Fruit fly (Drosophila melanogaster) whole organism, embryonic: ENCODE results near the gene Mrm2.

Experiments
- CG10431 ChIP-seq: fragments of 200-800 bp; sonication (Bioruptor generic); optimal IDR thresholded peaks from 3 replicates; lab custom pipeline; 2018; ENCODE audit warnings: missing biosample characterization, mild to moderate bottlenecking, missing genetic modification characterization
- CG11093 ChIP-seq: fragments of 200-800 bp; sonication (Bioruptor generic); IDR thresholded peaks from 3 replicates; pipeline ENCODE4 v1.3.6; 2022; ENCODE audit warnings: missing biosample characterization, missing genetic modification characterization
- CG12155 ChIP-seq: fragments of 200-800 bp; sonication (Bioruptor generic); optimal IDR thresholded peaks from 3 replicates; lab custom pipeline; 2016; ENCODE audit warnings: missing biosample characterization, missing genetic modification characterization
- CG14050 ChIP-seq: fragments of 200-800 bp; sonication (Bioruptor generic); IDR thresholded peaks from 3 replicates; pipeline ENCODE4 v1.3.6; 2022; ENCODE audit warnings: missing biosample characterization, missing genetic modification characterization
- CG14667 ChIP-seq: fragments of 200-800 bp; sonication (Bioruptor generic); IDR thresholded peaks from 2 replicates; pipeline ENCODE4 v1.3.6; 2022; ENCODE audit warnings: missing biosample characterization, missing genetic modification characterization
- CG15011 ChIP-seq: fragments of 200-800 bp; sonication (Bioruptor generic); optimal IDR thresholded peaks from 3 replicates; lab custom pipeline; 2018; ENCODE audit warnings: missing biosample characterization, mild to moderate bottlenecking, missing genetic modification characterization
- CG2129 ChIP-seq: fragments of 200-800 bp; sonication (Bioruptor generic); IDR thresholded peaks from 2 replicates; pipeline ENCODE4 v1.3.6; 2022; ENCODE audit warnings: missing biosample characterization, missing genetic modification characterization; ENCODE audit not compliant: partially characterized antibody
- CG2889 ChIP-seq: fragments of 200-800 bp; sonication (Bioruptor generic); IDR thresholded peaks from 3 replicates; pipeline ENCODE4 v1.3.6; 2022; ENCODE audit warnings: missing biosample characterization, missing genetic modification characterization
- CG31441 ChIP-seq: fragments of 200-800 bp; sonication (Bioruptor generic); IDR thresholded peaks from 2 replicates; pipeline ENCODE4 v1.3.6; 2022; ENCODE audit warnings: missing biosample characterization, missing genetic modification characterization
- CG32532 ChIP-seq: fragments of 200-800 bp; sonication (Bioruptor generic); IDR thresholded peaks from 2 replicates; pipeline ENCODE4 v1.3.6; 2022; ENCODE audit warnings: missing biosample characterization, missing genetic modification characterization
- CG43689 ChIP-seq: fragments of 200-800 bp; sonication (Bioruptor generic); IDR thresholded peaks from 2 replicates; pipeline ENCODE4 v1.3.6; 2022; ENCODE audit warnings: missing biosample characterization, missing genetic modification characterization
- CG5245 ChIP-seq: fragments of 200-800 bp; sonication (Bioruptor generic); optimal IDR thresholded peaks from 3 replicates; lab custom pipeline; 2016; ENCODE audit warnings: missing biosample characterization, missing genetic modification characterization
- CG5953 ChIP-seq: fragments of 200-800 bp; sonication (Bioruptor generic); IDR thresholded peaks from 2 replicates; pipeline ENCODE4 v1.3.6; 2022; ENCODE audit warnings: missing biosample characterization, missing genetic modification characterization
- CG6683 ChIP-seq: fragments of 200-800 bp; sonication (Bioruptor generic); optimal IDR thresholded peaks from 2 replicates; lab custom pipeline; 2017; ENCODE audit warnings: missing biosample characterization, mild to moderate bottlenecking, missing genetic modification characterization, missing genetic modification reagents
- CG6765 ChIP-seq: fragments of 200-800 bp; sonication (Bioruptor generic); optimal IDR thresholded peaks from 3 replicates; lab custom pipeline; 2017; ENCODE audit warnings: missing biosample characterization, mild to moderate bottlenecking, missing genetic modification characterization
- CG7271 ChIP-seq: fragments of 200-800 bp; sonication (Bioruptor generic); optimal IDR thresholded peaks from 2 replicates; lab custom pipeline; 2018; ENCODE audit warnings: missing biosample characterization, mild to moderate bottlenecking, missing genetic modification characterization, moderate library complexity
- CG7556 ChIP-seq: fragments of 200-800 bp; sonication (Bioruptor generic); optimal IDR thresholded peaks from 2 replicates; lab custom pipeline; 2017; ENCODE audit warnings: missing biosample characterization, mild to moderate bottlenecking, missing genetic modification characterization
- CG9437 ChIP-seq: fragments of 200-800 bp; sonication (Bioruptor generic); optimal IDR thresholded peaks from 2 replicates; lab custom pipeline; 2018; ENCODE audit warnings: missing biosample characterization, mild to moderate bottlenecking, missing genetic modification characterization
- CG9797 ChIP-seq: fragments of 200-800 bp; sonication (Bioruptor generic); optimal IDR thresholded peaks from 3 replicates; lab custom pipeline; 2018; ENCODE audit warnings: missing biosample characterization, mild to moderate bottlenecking, missing genetic modification characterization
- CG9817 ChIP-seq: fragments of 200-800 bp; sonication (Bioruptor generic); optimal IDR thresholded peaks from 2 replicates; lab custom pipeline; 2018; ENCODE audit warnings: missing biosample characterization, mild to moderate bottlenecking, missing genetic modification characterization, moderate library complexity
- D19A ChIP-seq: fragments of 200-800 bp; optimal IDR thresholded peaks from 3 replicates; lab custom pipeline; 2019; ENCODE audit warnings: missing biosample characterization, mild to moderate bottlenecking, missing genetic modification characterization, moderate library complexity
- Dip2 ChIP-seq: fragments of 200-800 bp; sonication (Bioruptor generic); IDR thresholded peaks from 2 replicates; pipeline ENCODE4 v1.3.6; 2022; ENCODE audit warnings: missing biosample characterization, missing genetic modification characterization
- Ets97D ChIP-seq: fragments of 200-800 bp; sonication (Bioruptor generic); optimal IDR thresholded peaks from 3 replicates; lab custom pipeline; 2016; ENCODE audit warnings: missing biosample characterization, missing genetic modification characterization
- GATAe ChIP-seq: fragments of 200-800 bp; sonication (Bioruptor generic); conservative IDR thresholded peaks from 2 replicates; pipeline ENCODE4 v1.3.6; 2022; ENCODE audit warnings: missing biosample characterization, missing genetic modification characterization
- HLH3B ChIP-seq: fragments of 200-800 bp; sonication (Bioruptor generic); IDR thresholded peaks from 2 replicates; pipeline ENCODE4 v1.3.6; 2022; ENCODE audit warnings: missing biosample characterization, missing genetic modification characterization
- Ravus ChIP-seq: fragments of 200-800 bp; sonication (Bioruptor generic); IDR thresholded peaks from 2 replicates; pipeline ENCODE4 v1.3.6; 2022; ENCODE audit warnings: missing biosample characterization, missing genetic modification characterization
- Usf ChIP-seq: fragments of 200-800 bp; sonication (Bioruptor generic); optimal IDR thresholded peaks from 2 replicates; lab custom pipeline; 2017; ENCODE audit warnings: missing genotype, missing biosample characterization, missing genetic modification characterization
- ase ChIP-seq: fragments of 200-800 bp; sonication (Bioruptor generic); IDR thresholded peaks from 3 replicates; pipeline ENCODE4 v1.3.6; 2022; ENCODE audit warnings: missing biosample characterization, missing genetic modification characterization
- bab2 ChIP-seq: fragments of 200-800 bp; sonication (Bioruptor generic); optimal IDR thresholded peaks from 2 replicates; lab custom pipeline; 2016; ENCODE audit warnings: missing biosample characterization, missing genetic modification characterization
- bigmax ChIP-seq: fragments of 200-800 bp; sonication (Bioruptor generic); optimal IDR thresholded peaks from 2 replicates; lab custom pipeline; 2018; ENCODE audit warnings: missing biosample characterization, mild to moderate bottlenecking, missing genetic modification characterization
- cad ChIP-seq: fragments of >200 bp; optimal IDR thresholded peaks from 2 replicates; lab custom pipeline; 2017; ENCODE audit warnings: missing biosample characterization, missing genetic modification characterization
- chm ChIP-seq: fragments of 200-800 bp; sonication (Bioruptor generic); IDR thresholded peaks from 2 replicates; pipeline ENCODE4 v1.3.6; 2022; ENCODE audit warnings: missing biosample characterization, missing genetic modification characterization
- crc ChIP-seq: fragments of 200-800 bp; sonication (Bioruptor generic); optimal IDR thresholded peaks from 2 replicates; lab custom pipeline; 2016; ENCODE audit warnings: missing biosample characterization, missing genetic modification characterization
- croc ChIP-seq: fragments of 200-800 bp; sonication (Bioruptor generic); conservative IDR thresholded peaks from 3 replicates; pipeline ENCODE4 v1.3.6; 2022; ENCODE audit warnings: missing biosample characterization, missing genetic modification characterization
- danr ChIP-seq: fragments of 200-800 bp; sonication (Bioruptor generic); IDR thresholded peaks from 2 replicates; pipeline ENCODE4 v1.3.6; 2022; ENCODE audit warnings: missing biosample characterization, missing genetic modification characterization
- exex ChIP-seq: fragments of 200-800 bp; sonication (Bioruptor generic); optimal IDR thresholded peaks from 4 replicates; lab custom pipeline; 2018; ENCODE audit warnings: missing biosample characterization, mild to moderate bottlenecking, missing genetic modification characterization, moderate library complexity
- fd64A ChIP-seq: fragments of 200-800 bp; sonication (Bioruptor generic); optimal IDR thresholded peaks from 3 replicates; lab custom pipeline; 2018; ENCODE audit warnings: missing biosample characterization, mild to moderate bottlenecking, missing genetic modification characterization
- fd96Cb ChIP-seq: fragments of 200-800 bp; sonication (Bioruptor generic); optimal IDR thresholded peaks from 2 replicates; lab custom pipeline; 2018; ENCODE audit warnings: missing biosample characterization, mild to moderate bottlenecking, missing genetic modification characterization, moderate library complexity
- klu ChIP-seq: fragments of 200-800 bp; sonication (Bioruptor generic); IDR thresholded peaks from 2 replicates; pipeline ENCODE4 v1.3.6; 2022; ENCODE audit warnings: missing biosample characterization, missing genetic modification characterization
- kni ChIP-seq: fragments of 200-800 bp; sonication (Bioruptor generic); optimal IDR thresholded peaks from 3 replicates; lab custom pipeline; 2017; ENCODE audit warnings: mild to moderate bottlenecking, missing biosample characterization, missing genetic modification reagents, missing genetic modification characterization
- mirr ChIP-seq: fragments of 200-800 bp; sonication (Bioruptor generic); optimal IDR thresholded peaks from 3 replicates; lab custom pipeline; 2018; ENCODE audit warnings: missing biosample characterization, mild to moderate bottlenecking, missing genetic modification characterization
- mld ChIP-seq: fragments of 200-800 bp; sonication (Bioruptor generic); IDR thresholded peaks from 3 replicates; pipeline ENCODE4 v1.3.6; 2022; ENCODE audit warnings: missing biosample characterization, missing genetic modification characterization; ENCODE audit not compliant: partially characterized antibody
- run ChIP-seq: fragments of 200-800 bp; sonication (Bioruptor generic); optimal IDR thresholded peaks from 3 replicates; lab custom pipeline; 2018; ENCODE audit warnings: missing biosample characterization, mild to moderate bottlenecking, missing genetic modification characterization
- sisA ChIP-seq: fragments of 200-800 bp; sonication (Bioruptor generic); IDR thresholded peaks from 2 replicates; pipeline ENCODE4 v1.3.6; 2022; ENCODE audit warnings: missing biosample characterization, missing genetic modification characterization
- sqz ChIP-seq: fragments of 200-800 bp; sonication (Bioruptor generic); optimal IDR thresholded peaks from 3 replicates; lab custom pipeline; 2018; ENCODE audit warnings: missing biosample characterization, mild to moderate bottlenecking, missing genetic modification characterization
- tin ChIP-seq: fragments of 200-800 bp; sonication (Bioruptor generic); optimal IDR thresholded peaks from 3 replicates; lab custom pipeline; 2016; ENCODE audit warnings: missing biosample characterization, missing genetic modification characterization
- toy ChIP-seq: fragments of 200-800 bp; sonication (Bioruptor generic); IDR thresholded peaks from 2 replicates; pipeline ENCODE4 v1.3.6; 2022; ENCODE audit warnings: missing biosample characterization, missing genetic modification characterization
- vnd ChIP-seq: fragments of 200-800 bp; sonication (Bioruptor generic); IDR thresholded peaks from 3 replicates; pipeline ENCODE4 v1.3.6; 2022; ENCODE audit warnings: missing biosample characterization, missing genetic modification characterization; ENCODE audit not compliant: partially characterized antibody
- vvl ChIP-seq: fragments of 200-800 bp; sonication (Bioruptor generic); IDR thresholded peaks from 2 replicates; pipeline ENCODE4 v1.3.6; 2022; ENCODE audit warnings: missing biosample characterization, missing genetic modification characterization
- wor ChIP-seq: fragments of 200-800 bp; sonication (Bioruptor generic); IDR thresholded peaks from 2 replicates; pipeline ENCODE4 v1.3.6; 2022; ENCODE audit warnings: missing biosample characterization, missing genetic modification characterization
- zfh1 ChIP-seq: fragments of 200-800 bp; sonication (Bioruptor generic); IDR thresholded peaks from 3 replicates; pipeline ENCODE4 v1.3.6; 2022; ENCODE audit warnings: missing biosample characterization, missing genetic modification characterization

Mrm2 gene

dm6 chr3R:19889603-19890187 is 28.3 kb downstream of the Mrm2 start (continued):
- TF ChIP-seq CG9797 (GFP tag; lab: Kevin White, UChicago): no peak
- TF ChIP-seq CG31441 (GFP tag; lab: Robert Waterston, UW): peak; percentile 77
- peak; percentile 76 for TF ChIP-seq CG6765 (GFP tag; lab: Kevin White, UChicago)
- peak; percentile 9 for TF ChIP-seq Ravus (GFP tag; lab: Robert Waterston, UW)
- peak; percentile 65 for TF ChIP-seq CG15011 (GFP tag; lab: Kevin White, UChicago)
- peak; percentile 73 for TF ChIP-seq CG9817 (tag; lab: Kevin White, UChicago)
- TF ChIP-seq HLH3B (GFP tag; lab: Robert Waterston, UW): peak; percentile 37; the same call in 1 of the 2 replicates
- no peak for TF ChIP-seq sisA (GFP tag; lab: Robert Waterston, UW)
- peak; percentile 16 for TF ChIP-seq fd64A (GFP tag; lab: Kevin White, UChicago)
- TF ChIP-seq CG11093 (GFP tag; lab: Robert Waterston, UW): 0 out of 3 replicates have a peak, but pooled peaks have one; percentile 35
- TF ChIP-seq CG7271 (tag; lab: Kevin White, UChicago): no peak
- TF ChIP-seq sqz: peak; percentile 47
- TF ChIP-seq CG12155 (GFP tag; lab: Kevin White, UChicago): peak; percentile 57
- TF ChIP-seq vnd (GFP tag; lab: Robert Waterston, UW): no peak
- 0 out of 2 replicates have a peak, but pooled peaks have one; percentile 25 for TF ChIP-seq chm (GFP tag; lab: Robert Waterston, UW)
- no peak for TF ChIP-seq crc (GFP tag; lab: Kevin White, UChicago)
- TF ChIP-seq CG32532: peak; percentile 76
- TF ChIP-seq Ets97D (GFP tag; lab: Kevin White, UChicago): no peak
- no peak for TF ChIP-seq toy
- TF ChIP-seq Dip2: no peak
- TF ChIP-seq run (tag; lab: Kevin White, UChicago): peak; percentile 42
- TF ChIP-seq CG14667 (GFP tag; lab: Robert Waterston, UW): no peak
- peak; percentile 79 for TF ChIP-seq CG6683 (GFP tag; lab: Kevin White, UChicago)
- no peak for TF ChIP-seq danr (GFP tag; lab: Robert Waterston, UW)
- peak; percentile 81 for TF ChIP-seq CG7556 (GFP tag; lab: Kevin White, UChicago)
- TF ChIP-seq GATAe (GFP tag; lab: Robert Waterston, UW): no peak
- no peak for TF ChIP-seq CG10431 (GFP tag; lab: Kevin White, UChicago)
- TF ChIP-seq ase: no peak; the same call in 2 of the 3 replicates
- no peak; the same call in 2 of the 3 replicates for TF ChIP-seq croc (GFP tag; lab: Robert Waterston, UW)
- TF ChIP-seq CG2889 (GFP tag; lab: Robert Waterston, UW): 0 out of 3 replicates have a peak, but pooled peaks have one; percentile 17
- no peak for TF ChIP-seq bab2 (GFP tag; lab: Kevin White, UChicago)
- TF ChIP-seq D19A (tag; lab: Kevin White, UChicago): peak; percentile 97
- TF ChIP-seq exex (tag; lab: Kevin White, UChicago): peak; percentile 69
- TF ChIP-seq CG5953 (GFP tag; lab: Robert Waterston, UW): no peak
- no peak for TF ChIP-seq kni
- peak; percentile 41 for TF ChIP-seq Usf (GFP tag; lab: Kevin White, UChicago)
- no peak for TF ChIP-seq mld (GFP tag; lab: Robert Waterston, UW)
- peak; percentile 11; the same call in 1 of the 2 replicates for TF ChIP-seq wor
- TF ChIP-seq klu (GFP tag; lab: Robert Waterston, UW): no peak
- TF ChIP-seq tin (GFP tag; lab: Kevin White, UChicago): peak; percentile 39
- TF ChIP-seq CG9437: peak; percentile 62
- peak; percentile 78 for TF ChIP-seq fd96Cb
- TF ChIP-seq bigmax (GFP tag; lab: Kevin White, UChicago): no peak
- TF ChIP-seq CG2129 (GFP tag; lab: Robert Waterston, UW): no peak
- TF ChIP-seq vvl (GFP tag; lab: Robert Waterston, UW): peak; percentile 50; the same call in 1 of the 2 replicates
- peak; percentile 70 for TF ChIP-seq mirr
- peak; percentile 20; the same call in 1 of the 3 replicates for TF ChIP-seq CG14050
- no peak for TF ChIP-seq CG43689
- peak; percentile 16 for TF ChIP-seq CG5245
- no peak for TF ChIP-seq zfh1
- TF ChIP-seq cad: no peak
